Fruit fly (Drosophila melanogaster) whole organism, prepupa: ENCODE results near the gene Gdh.

Experiments used
- Blimp-1 ChIP-seq: fragments of 200-800 bp; sonication (Bioruptor generic); optimal IDR thresholded peaks from 3 replicates; lab custom pipeline; 2017; ENCODE audit warnings: missing biosample characterization, missing genetic modification characterization, mild to moderate bottlenecking, moderate library complexity, missing genetic modification reagents
- CG10631 ChIP-seq: fragments of 200-800 bp; sonication (Bioruptor generic); optimal IDR thresholded peaks from 2 replicates; lab custom pipeline; 2016; ENCODE audit warnings: missing biosample characterization, missing genetic modification characterization
- CG10669 ChIP-seq: fragments of 200-800 bp; sonication (Bioruptor generic); optimal IDR thresholded peaks from 3 replicates; lab custom pipeline; 2018; ENCODE audit warnings: missing biosample characterization, mild to moderate bottlenecking, missing genetic modification characterization, moderate library complexity
- CG11294 ChIP-seq: fragments of 200-800 bp; sonication (Bioruptor generic); IDR thresholded peaks from 2 replicates; pipeline ENCODE4 v1.3.6; 2022; ENCODE audit warnings: missing biosample characterization, missing genetic modification characterization
- CG11902 ChIP-seq: fragments of 200-800 bp; sonication (Bioruptor generic); optimal IDR thresholded peaks from 3 replicates; lab custom pipeline; 2016; ENCODE audit warnings: missing biosample characterization, missing genetic modification characterization
- CG16779 ChIP-seq: fragments of 200-800 bp; sonication (Bioruptor generic); optimal IDR thresholded peaks from 3 replicates; lab custom pipeline; 2017; ENCODE audit warnings: missing biosample characterization, mild to moderate bottlenecking, missing genetic modification characterization
- CG3032 ChIP-seq: fragments of 200-800 bp; optimal IDR thresholded peaks from 2 replicates; lab custom pipeline; 2019; ENCODE audit warnings: missing biosample characterization, mild to moderate bottlenecking, missing genetic modification characterization, moderate library complexity
- CG31627 ChIP-seq: fragments of 200-800 bp; sonication (Bioruptor generic); optimal IDR thresholded peaks from 3 replicates; lab custom pipeline; 2016; ENCODE audit warnings: missing biosample characterization, missing genetic modification characterization
- CG32006 ChIP-seq: fragments of 200-800 bp; sonication (Bioruptor generic); optimal IDR thresholded peaks from 3 replicates; lab custom pipeline; 2017; ENCODE audit warnings: missing biosample characterization, mild to moderate bottlenecking, missing genetic modification characterization
- CG3919 ChIP-seq: fragments of 200-800 bp; sonication (Bioruptor generic); optimal IDR thresholded peaks from 3 replicates; lab custom pipeline; 2016; ENCODE audit warnings: missing biosample characterization, missing genetic modification characterization
- CG4318 ChIP-seq: fragments of 200-800 bp; sonication (Bioruptor generic); optimal IDR thresholded peaks from 3 replicates; lab custom pipeline; 2017; ENCODE audit warnings: missing biosample characterization, mild to moderate bottlenecking, missing genetic modification characterization
- CG6163 ChIP-seq: fragments of 200-800 bp; sonication (Bioruptor generic); IDR thresholded peaks from 3 replicates; pipeline ENCODE4 v1.3.6; 2022; ENCODE audit warnings: missing biosample characterization, missing genetic modification characterization
- CG6276 ChIP-seq: fragments of 200-800 bp; sonication (Bioruptor generic); optimal IDR thresholded peaks from 2 replicates; lab custom pipeline; 2017; ENCODE audit warnings: missing biosample characterization, mild to moderate bottlenecking, missing genetic modification characterization
- CG6792 ChIP-seq: fragments of 200-800 bp; sonication (Bioruptor generic); optimal IDR thresholded peaks from 3 replicates; lab custom pipeline; 2016; ENCODE audit warnings: missing biosample characterization, missing genetic modification characterization
- CG6854 ChIP-seq: fragments of 200-800 bp; sonication (Bioruptor generic); optimal IDR thresholded peaks from 2 replicates; lab custom pipeline; 2017; ENCODE audit warnings: missing biosample characterization, mild to moderate bottlenecking, missing genetic modification characterization
- CG8119 ChIP-seq: fragments of 200-800 bp; sonication (Bioruptor generic); IDR thresholded peaks from 3 replicates; pipeline ENCODE4 v1.3.6; 2022; ENCODE audit warnings: missing biosample characterization, missing genetic modification characterization
- CG8319 ChIP-seq: fragments of 200-800 bp; sonication (Bioruptor generic); optimal IDR thresholded peaks from 3 replicates; lab custom pipeline; 2016; ENCODE audit warnings: missing biosample characterization, missing genetic modification characterization
- CG8632 ChIP-seq: fragments of 200-800 bp; sonication (Bioruptor generic); optimal IDR thresholded peaks from 3 replicates; lab custom pipeline; 2016; ENCODE audit warnings: missing biosample characterization, missing genetic modification characterization
- CG9139 ChIP-seq: fragments of 200-800 bp; sonication (Bioruptor generic); optimal IDR thresholded peaks from 3 replicates; lab custom pipeline; 2017; ENCODE audit warnings: missing biosample characterization, mild to moderate bottlenecking, missing genetic modification characterization
- Eip75B ChIP-seq: fragments of 200-800 bp; sonication (Bioruptor generic); optimal IDR thresholded peaks from 3 replicates; lab custom pipeline; 2016; ENCODE audit warnings: missing biosample characterization, missing genetic modification characterization
- Eip78C ChIP-seq: fragments of 200-800 bp; sonication (Bioruptor generic); peaks from one replicate; lab custom pipeline; 2016; ENCODE audit warnings: missing biosample characterization, missing genetic modification characterization
- Eip93F ChIP-seq: fragments of 200-800 bp; sonication (Bioruptor generic); optimal IDR thresholded peaks from 2 replicates; lab custom pipeline; 2016; ENCODE audit warnings: missing biosample characterization, mild to moderate bottlenecking, missing genetic modification characterization
- Ets21C ChIP-seq: fragments of 200-800 bp; sonication (Bioruptor generic); optimal IDR thresholded peaks from 3 replicates; lab custom pipeline; 2016; ENCODE audit warnings: missing biosample characterization, missing genetic modification characterization
- Ets96B ChIP-seq: fragments of 200-800 bp; optimal IDR thresholded peaks from 2 replicates; lab custom pipeline; 2019; ENCODE audit warnings: missing biosample characterization, mild to moderate bottlenecking, missing genetic modification characterization, moderate library complexity
- Gug ChIP-seq: fragments of 200-800 bp; sonication (Bioruptor generic); IDR thresholded peaks from 2 replicates; pipeline ENCODE4 v1.3.6; 2022; ENCODE audit warnings: missing biosample characterization, missing genetic modification characterization
- Hr38 ChIP-seq: sonication (Bioruptor generic); optimal IDR thresholded peaks from 2 replicates; lab custom pipeline; 2016; ENCODE audit warnings: missing biosample characterization, missing genetic modification characterization
- Hr39 ChIP-seq: fragments of 200-800 bp; sonication (Bioruptor generic); optimal IDR thresholded peaks from 2 replicates; lab custom pipeline; 2016; ENCODE audit warnings: missing biosample characterization, missing genetic modification characterization
- Hr4 ChIP-seq: fragments of 200-800 bp; sonication (Bioruptor generic); optimal IDR thresholded peaks from 3 replicates; lab custom pipeline; 2016; ENCODE audit warnings: missing biosample characterization, missing genetic modification characterization
- Lpt ChIP-seq: fragments of 200-800 bp; sonication (Bioruptor generic); optimal IDR thresholded peaks from 3 replicates; lab custom pipeline; 2016; ENCODE audit warnings: missing biosample characterization, missing genetic modification characterization
- Met ChIP-seq: fragments of 200-800 bp; sonication (Bioruptor generic); optimal IDR thresholded peaks from 3 replicates; lab custom pipeline; 2016; ENCODE audit warnings: missing biosample characterization, missing genetic modification characterization
- OdsH ChIP-seq: fragments of 200-800 bp; sonication (Bioruptor generic); optimal IDR thresholded peaks from 3 replicates; lab custom pipeline; 2016; ENCODE audit warnings: missing biosample characterization, missing genetic modification characterization
- Smox ChIP-seq: fragments of 200-800 bp; sonication (Bioruptor generic); optimal IDR thresholded peaks from 3 replicates; lab custom pipeline; 2016; ENCODE audit warnings: missing biosample characterization, missing genetic modification characterization
- Sox102F ChIP-seq: fragments of 200-800 bp; sonication (Bioruptor generic); optimal IDR thresholded peaks from 2 replicates; lab custom pipeline; 2016; ENCODE audit warnings: missing biosample characterization, mild to moderate bottlenecking, missing genetic modification characterization
- Sox15 ChIP-seq: fragments of 200-800 bp; sonication (Bioruptor generic); optimal IDR thresholded peaks from 3 replicates; lab custom pipeline; 2016; ENCODE audit warnings: missing biosample characterization, missing genetic modification characterization
- achi ChIP-seq: fragments of 200-800 bp; sonication (Bioruptor generic); optimal IDR thresholded peaks from 3 replicates; lab custom pipeline; 2016; ENCODE audit warnings: missing biosample characterization, missing genetic modification characterization
- acj6 ChIP-seq: fragments of 200-800 bp; sonication (Bioruptor generic); optimal IDR thresholded peaks from 3 replicates; lab custom pipeline; 2016; ENCODE audit warnings: missing biosample characterization, missing genetic modification characterization
- dac ChIP-seq: fragments of 200-800 bp; sonication (Bioruptor generic); optimal IDR thresholded peaks from 2 replicates; lab custom pipeline; 2017; ENCODE audit warnings: missing biosample characterization, mild to moderate bottlenecking, missing genetic modification characterization
- dsx ChIP-seq: fragments of 200-800 bp; optimal IDR thresholded peaks from 3 replicates; lab custom pipeline; 2019; ENCODE audit warnings: missing biosample characterization, mild to moderate bottlenecking, missing genetic modification characterization, moderate library complexity; ENCODE audit not compliant: poor library complexity, severe bottlenecking
- fd59A ChIP-seq: fragments of 200-800 bp; sonication (Bioruptor generic); optimal IDR thresholded peaks from 2 replicates; lab custom pipeline; 2017; ENCODE audit warnings: missing biosample characterization, mild to moderate bottlenecking, missing genetic modification characterization, missing genetic modification reagents
- fd85E ChIP-seq: fragments of 200-800 bp; sonication (Bioruptor generic); optimal IDR thresholded peaks from 3 replicates; lab custom pipeline; 2016; ENCODE audit warnings: missing biosample characterization, missing genetic modification characterization
- net ChIP-seq: fragments of 200-800 bp; sonication (Bioruptor generic); optimal IDR thresholded peaks from 3 replicates; lab custom pipeline; 2016; ENCODE audit warnings: missing biosample characterization, missing genetic modification characterization
- pdm3 ChIP-seq: fragments of 200-800 bp; sonication (Bioruptor generic); optimal IDR thresholded peaks from 3 replicates; lab custom pipeline; 2016; ENCODE audit warnings: missing biosample characterization, missing genetic modification characterization
- spab ChIP-seq: fragments of 200-800 bp; sonication (Bioruptor generic); optimal IDR thresholded peaks from 2 replicates; lab custom pipeline; 2017; ENCODE audit warnings: missing biosample characterization, mild to moderate bottlenecking, missing genetic modification characterization, missing genetic modification reagents
- ss ChIP-seq, 2 experiments: fragments of 200-800 bp; sonication (Bioruptor generic); optimal IDR thresholded peaks; 2 replicates in 1 of 2; 3 replicates in 1 of 2; lab custom pipeline; 2017 to 2018; ENCODE audit warnings: mild to moderate bottlenecking in 2 of 2, missing biosample characterization in 2 of 2, missing genetic modification characterization in 2 of 2, moderate library complexity in 1 of 2
- svp ChIP-seq: fragments of 200-800 bp; sonication (Bioruptor generic); peaks from one replicate; lab custom pipeline; 2016; ENCODE audit warnings: missing biosample characterization, missing genetic modification characterization
- topi ChIP-seq: fragments of 200-800 bp; sonication (Bioruptor generic); optimal IDR thresholded peaks from 3 replicates; lab custom pipeline; 2016; ENCODE audit warnings: missing biosample characterization, missing genetic modification characterization

The Gdh gene

dm6 chr3R:23969449-23969848, 26.5 kb upstream of the Gdh start:
- TF ChIP-seq Ets96B: peak; percentile 17
- no peak for TF ChIP-seq net (GFP tag; lab: Kevin White, UChicago)
- no peak for TF ChIP-seq CG6792
- TF ChIP-seq Hr4 (GFP tag; lab: Kevin White, UChicago): no peak
- no peak for TF ChIP-seq CG8119 (GFP tag; lab: Robert Waterston, UW)
- TF ChIP-seq CG6854 (GFP tag; lab: Kevin White, UChicago): no peak
- TF ChIP-seq CG32006 (GFP tag; lab: Kevin White, UChicago): peak; percentile 13
- TF ChIP-seq CG10631 (GFP tag; lab: Kevin White, UChicago): peak; percentile 1
- no peak for TF ChIP-seq pdm3 (GFP tag; lab: Kevin White, UChicago)
- TF ChIP-seq Smox (GFP tag; lab: Kevin White, UChicago): no peak
- TF ChIP-seq fd59A (GFP tag; lab: Kevin White, UChicago): no peak
- TF ChIP-seq CG11294 (GFP tag; lab: Robert Waterston, UW): no peak
- no peak for TF ChIP-seq Sox102F (GFP tag; lab: Kevin White, UChicago)
- TF ChIP-seq spab (GFP tag; lab: Kevin White, UChicago): no peak
- TF ChIP-seq CG8632 (GFP tag; lab: Kevin White, UChicago): peak; percentile 24
- TF ChIP-seq Sox15 (GFP tag; lab: Kevin White, UChicago): no peak
- no peak for TF ChIP-seq Blimp-1 (GFP tag; lab: Kevin White, UChicago)
- peak; percentile 0 for TF ChIP-seq CG11902 (GFP tag; lab: Kevin White, UChicago)
- peak; percentile 26 for TF ChIP-seq CG10669 (GFP tag; lab: Kevin White, UChicago)
- no peak for TF ChIP-seq topi
- no peak for TF ChIP-seq Hr38
- TF ChIP-seq CG31627 (GFP tag; lab: Kevin White, UChicago): no peak
- TF ChIP-seq Gug (GFP tag; lab: Robert Waterston, UW): no peak
- peak; percentile 7 for TF ChIP-seq achi (GFP tag; lab: Kevin White, UChicago)
- TF ChIP-seq CG6276 (GFP tag; lab: Kevin White, UChicago): no peak

- TF ChIP-seq svp (GFP tag; lab: Kevin White, UChicago) (peak; percentile 12), CG10669 (GFP tag; lab: Kevin White, UChicago) (no peak), Sox15 (GFP tag; lab: Kevin White, UChicago) (no peak), CG16779 (no peak), Eip78C (GFP tag; lab: Kevin White, UChicago) (peak; percentile 12)
These were observed 22.2 kb upstream of the Gdh start for dm6 chr3R:23964913-23965718.

dm6 chr3R:23962781-23963222, 19.9 kb upstream of the Gdh start, which contains the start of gene CG31140:
CG31140 (plus strand) TSS chr3R:23963180.
- peak; percentile 42 for TF ChIP-seq CG3919 (GFP tag; lab: Kevin White, UChicago)
- no peak for TF ChIP-seq Eip93F
- no peak for TF ChIP-seq acj6
- no peak for TF ChIP-seq CG10631 (GFP tag; lab: Kevin White, UChicago)
- TF ChIP-seq CG4318 (GFP tag; lab: Kevin White, UChicago): no peak
- peak; percentile 31 for TF ChIP-seq fd85E (GFP tag; lab: Kevin White, UChicago)
- no peak for TF ChIP-seq CG11294 (GFP tag; lab: Robert Waterston, UW)
- no peak for TF ChIP-seq CG8319 (GFP tag; lab: Kevin White, UChicago)
- no peak for TF ChIP-seq CG6792
- TF ChIP-seq dsx: peak; percentile 46
- TF ChIP-seq dac (GFP tag; lab: Kevin White, UChicago): no peak
- TF ChIP-seq OdsH (GFP tag; lab: Kevin White, UChicago): no peak
- no peak for TF ChIP-seq Sox15 (GFP tag; lab: Kevin White, UChicago)
- no peak for TF ChIP-seq Ets21C (GFP tag; lab: Kevin White, UChicago)
- TF ChIP-seq CG31627 (GFP tag; lab: Kevin White, UChicago): no peak
- TF ChIP-seq Eip75B (GFP tag; lab: Kevin White, UChicago): peak; percentile 31
- no peak for TF ChIP-seq Met
- no peak for TF ChIP-seq Blimp-1 (GFP tag; lab: Kevin White, UChicago)
- no peak for TF ChIP-seq CG32006 (GFP tag; lab: Kevin White, UChicago)
- TF ChIP-seq CG8632 (GFP tag; lab: Kevin White, UChicago): no peak
- no peak for TF ChIP-seq CG3032 (tag; lab: Kevin White, UChicago)
- no peak for TF ChIP-seq Hr39 (GFP tag; lab: Kevin White, UChicago)
- no peak for TF ChIP-seq spab (GFP tag; lab: Kevin White, UChicago)
- no peak for TF ChIP-seq CG9139
- TF ChIP-seq CG6163 (GFP tag; lab: Robert Waterston, UW): peak; percentile 57; the same call in 2 of the 3 replicates
- TF ChIP-seq Hr4 (GFP tag; lab: Kevin White, UChicago): no peak
- peak; percentile 31 for TF ChIP-seq Lpt
- peak; percentile 25 to 65 for TF ChIP-seq ss (GFP tag; optimal IDR thresholded peaks at IDR 0.05; lab: Kevin White, UChicago)
